Fruit fly (Drosophila melanogaster): Measurements from ENCODE around the gene sty.

The sty gene

DNA sequence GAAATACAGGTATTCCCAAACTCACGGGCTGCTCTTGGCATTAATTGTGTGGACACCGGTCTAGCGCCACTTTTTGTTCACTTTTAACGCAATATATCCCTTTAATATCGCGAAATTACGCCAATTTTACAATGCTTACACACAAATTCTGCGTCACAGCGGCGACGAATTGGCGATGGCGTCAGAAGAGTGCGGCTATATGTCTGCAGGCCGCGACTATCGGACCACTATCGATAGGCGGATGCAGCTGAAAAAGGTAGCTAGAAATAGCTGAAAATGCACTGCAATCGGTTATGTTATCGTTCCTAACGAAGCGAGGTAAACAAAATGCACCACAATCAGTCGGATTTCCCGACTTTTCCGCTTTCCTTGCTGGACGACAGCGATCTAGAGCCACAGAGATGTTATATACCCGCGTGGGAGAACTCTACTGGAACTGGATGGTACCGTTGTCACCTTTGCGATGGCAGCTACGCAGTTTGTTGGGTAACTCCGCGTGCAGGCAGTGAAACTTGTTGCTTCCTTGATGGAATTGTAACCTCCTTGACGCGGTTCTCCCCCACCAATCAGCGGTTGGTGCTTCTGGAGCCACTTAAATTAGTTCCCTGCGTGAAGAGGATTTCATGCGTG lies 50.6 kb downstream of the sty start, which contains the start of the genes Ythdc1 and CG12010 (continued):
- peak; percentile 90 for TF ChIP-seq CG13287 (GFP tag; IDR thresholded peaks at IDR 0.05; ENCODE audit: partially characterized antibody)
- TF ChIP-seq knrl (GFP tag; IDR thresholded peaks at IDR 0.05; ENCODE audit: partially characterized antibody), result peak; percentile 82
- no peak for TF ChIP-seq CG1529 (GFP tag; optimal IDR thresholded peaks at IDR 0.05)
- no peak for TF ChIP-seq Jarid2 (GFP tag; optimal IDR thresholded peaks at IDR 0.05)
- TF ChIP-seq CG17802 (tag; optimal IDR thresholded peaks at IDR 0.05), result peak; percentile 88
- peak; percentile 96 for TF ChIP-seq Nf-YC (tag; optimal IDR thresholded peaks at IDR 0.05)
- TF ChIP-seq Ravus (GFP tag; IDR thresholded peaks at IDR 0.05), result no peak
- peak; percentile 90 for TF ChIP-seq vnd (GFP tag; IDR thresholded peaks at IDR 0.05; ENCODE audit: partially characterized antibody)
- TF ChIP-seq CG1024 (GFP tag; IDR thresholded peaks at IDR 0.05), result 0 out of 2 replicates have a peak, but pooled peaks have one; percentile 7
- TF ChIP-seq Neu2 (GFP tag; optimal IDR thresholded peaks at IDR 0.05; ENCODE audit: borderline replicate concordance), result peak; percentile 76
- peak; percentile 74 for TF ChIP-seq onecut (GFP tag; IDR thresholded peaks at IDR 0.05)
- TF ChIP-seq Chrac-16 (GFP tag; optimal IDR thresholded peaks at IDR 0.05), result no peak
- TF ChIP-seq esg (GFP tag; conservative IDR thresholded peaks at IDR 0.05), result no peak
- TF ChIP-seq D19B (GFP tag; optimal IDR thresholded peaks at IDR 0.05), result no peak
- peak; percentile 43; the same call in 1 of the 2 replicates for TF ChIP-seq CG32532 (GFP tag; IDR thresholded peaks at IDR 0.05)
- TF ChIP-seq CG31388 (GFP tag; optimal IDR thresholded peaks at IDR 0.05), result no peak
- TF ChIP-seq bcd (GFP tag; optimal IDR thresholded peaks at IDR 0.05), result no peak
- peak; percentile 95 for TF ChIP-seq chinmo (GFP tag; IDR thresholded peaks at IDR 0.05; ENCODE audit: partially characterized antibody)
- TF ChIP-seq CG32772 (GFP tag; IDR thresholded peaks at IDR 0.05), result no peak
- peak; percentile 73 for TF ChIP-seq CG17186 (GFP tag; optimal IDR thresholded peaks at IDR 0.05)
- no peak for TF ChIP-seq cad (GFP tag; optimal IDR thresholded peaks at IDR 0.05)
- TF ChIP-seq CG11560 (tag; IDR thresholded peaks at IDR 0.05), result peak; percentile 72; the same call in 1 of the 3 replicates
- TF ChIP-seq Blimp-1 (GFP tag; optimal IDR thresholded peaks at IDR 0.05), result no peak
- no peak for TF ChIP-seq tll (GFP tag; optimal IDR thresholded peaks at IDR 0.05)
- TF ChIP-seq CG8359 (GFP tag; optimal IDR thresholded peaks at IDR 0.05; ENCODE audit: borderline replicate concordance), result no peak
- TF ChIP-seq Atf3 (GFP tag; optimal IDR thresholded peaks at IDR 0.05), result no peak
- TF ChIP-seq Fer1 (GFP tag; optimal IDR thresholded peaks at IDR 0.05), result peak; percentile 38
- peak; percentile 53; the same call in 2 of the 3 replicates for TF ChIP-seq Dbx (GFP tag; IDR thresholded peaks at IDR 0.05)
- no peak for TF ChIP-seq cato (GFP tag; optimal IDR thresholded peaks at IDR 0.05; ENCODE audit: borderline replicate concordance)
- TF ChIP-seq ato (GFP tag; IDR thresholded peaks at IDR 0.05; ENCODE audit: partially characterized antibody), result peak; percentile 94
- peak; percentile 5 for TF ChIP-seq nerfin-1 (tag; optimal IDR thresholded peaks at IDR 0.05)
- TF ChIP-seq crp (GFP tag; optimal IDR thresholded peaks at IDR 0.05), result peak in 1 of 2 experiments; percentile 75
- TF ChIP-seq Tbp (GFP tag; optimal IDR thresholded peaks at IDR 0.05), result peak; percentile 13
- no peak for TF ChIP-seq az2 (GFP tag; optimal IDR thresholded peaks at IDR 0.05)
- no peak for TF ChIP-seq Hr78 (GFP tag; optimal IDR thresholded peaks at IDR 0.05)
- TF ChIP-seq sd (tag; optimal IDR thresholded peaks at IDR 0.05), result no peak
- peak; percentile 47 for TF ChIP-seq D (optimal IDR thresholded peaks at IDR 0.05)
- TF ChIP-seq D (GFP tag; optimal IDR thresholded peaks at IDR 0.05), result no peak
- no peak for TF ChIP-seq eve (GFP tag; optimal IDR thresholded peaks at IDR 0.05)
- TF ChIP-seq Taf1 (GFP tag; IDR thresholded peaks at IDR 0.05), result no peak
- TF ChIP-seq bbx (GFP tag; IDR thresholded peaks at IDR 0.05; ENCODE audit: partially characterized antibody), result peak; percentile 93
- peak in 1 of 2 experiments; percentile 30 for TF ChIP-seq insv (GFP tag; optimal IDR thresholded peaks at IDR 0.05)
- no peak for TF ChIP-seq usp (GFP tag; optimal IDR thresholded peaks at IDR 0.05)
- TF ChIP-seq Lpt (GFP tag; optimal IDR thresholded peaks at IDR 0.05), result no peak
- peak; percentile 84 for TF ChIP-seq scrt (GFP tag; optimal IDR thresholded peaks at IDR 0.05)
- peak; percentile 85 for TF ChIP-seq sna (GFP tag; IDR thresholded peaks at IDR 0.05; ENCODE audit: partially characterized antibody)
- TF ChIP-seq sens (GFP tag), result peak; percentile 76
- peak; percentile 82 for TF ChIP-seq HmgZ (tag; optimal IDR thresholded peaks at IDR 0.05)
- TF ChIP-seq CG13894 (tag; optimal IDR thresholded peaks at IDR 0.05), result no peak
